Worm (Caenorhabditis elegans): Measurements from ENCODE around the gene skr-19.

DNA sequence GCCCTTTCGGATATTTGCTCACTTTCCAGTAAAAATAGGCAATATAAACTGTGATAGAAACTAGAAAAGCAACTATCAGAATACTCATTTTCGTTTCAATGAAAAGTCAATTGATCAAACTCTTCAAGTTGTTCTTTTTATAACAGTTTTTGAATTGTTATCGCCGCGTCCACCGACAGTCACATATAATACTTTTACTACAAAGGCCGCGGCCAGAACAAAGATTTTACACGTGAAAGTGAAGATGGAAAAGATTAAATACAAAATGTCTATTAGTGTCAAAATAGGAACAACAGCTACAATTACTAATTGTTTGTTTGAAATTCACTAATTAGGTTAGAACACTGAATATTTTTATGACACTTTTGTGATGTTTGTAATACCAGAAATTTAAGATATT lies 45.1 kb upstream of the skr-19 start, which contains the start of gene cyp-14A2:
- TF ChIP-seq T22C8.4 (GFP tag; IDR thresholded peaks at IDR 0.05) (no peak), tab-1 (GFP tag; IDR thresholded peaks at IDR 0.05) (no peak), ztf-23 (GFP tag; IDR thresholded peaks at IDR 0.05) (no peak), cog-1 (tag; optimal IDR thresholded peaks at IDR 0.05) (no peak)

Measured in whole organism, midembryonic.